Fruit fly (Drosophila melanogaster): Measurements from ENCODE around the gene CG32579.

DNA sequence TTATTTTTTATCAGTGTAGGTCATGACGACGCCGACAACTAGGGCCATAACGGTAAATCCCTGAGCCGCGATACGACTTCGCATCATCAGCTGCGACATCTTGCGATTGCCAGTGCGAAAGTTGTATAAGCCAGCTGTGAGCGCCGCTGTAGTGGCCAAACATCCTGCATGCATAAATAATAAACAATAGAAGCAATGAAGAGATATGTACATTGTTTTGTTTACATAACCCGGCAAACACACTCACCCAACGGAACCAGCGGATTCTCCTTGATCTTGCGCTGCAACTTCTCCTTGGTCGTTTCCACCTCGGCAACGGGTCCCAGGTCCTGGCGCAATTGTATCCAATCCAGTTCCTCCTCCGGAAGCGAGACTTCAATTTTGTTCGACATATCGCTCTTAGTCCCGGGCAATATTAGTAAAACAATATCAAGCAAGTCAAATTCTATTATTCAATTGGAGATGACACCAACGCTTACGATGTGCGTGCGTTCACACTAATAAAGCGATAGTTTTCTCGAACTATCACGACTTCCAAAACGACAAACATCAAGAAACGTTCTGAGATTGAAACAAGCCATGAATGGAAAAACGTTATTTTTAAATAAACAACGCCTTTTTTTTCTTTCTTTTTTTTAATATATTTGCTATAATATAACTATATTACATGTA, 8.6 kb downstream of the CG32579 start:
- TF ChIP-seq foxo (GFP tag; optimal IDR thresholded peaks at IDR 0.05) (no peak), ey (GFP tag; optimal IDR thresholded peaks at IDR 0.05) (no peak)
